Worm (Caenorhabditis elegans): Measurements from ENCODE around the gene C07D10.5.

C07D10.5 gene

ce11 chrII:7397273-7397840 is 16.0 kb downstream of the C07D10.5 start:
- TF ChIP-seq K09A11.1 (tag; optimal IDR thresholded peaks at IDR 0.05; ENCODE audit: insufficient read depth) (no peak), hlh-8 (tag; optimal IDR thresholded peaks at IDR 0.05) (no peak), ets-4 (tag; optimal IDR thresholded peaks at IDR 0.05) (peak; percentile 45), ceh-31 (tag; optimal IDR thresholded peaks at IDR 0.05) (peak; percentile 4)

- TF ChIP-seq elt-2 (tag; optimal IDR thresholded peaks at IDR 0.05) (peak; percentile 11), sdc-2 (tag; optimal IDR thresholded peaks at IDR 0.05) (no peak)
Measured at ce11 chrII:7398712-7399111, 17.4 kb downstream of the C07D10.5 start, which contains the start of gene C07D10.1. TSS of gene C07D10.1 (plus strand) at chrII:7399012.

DNA sequence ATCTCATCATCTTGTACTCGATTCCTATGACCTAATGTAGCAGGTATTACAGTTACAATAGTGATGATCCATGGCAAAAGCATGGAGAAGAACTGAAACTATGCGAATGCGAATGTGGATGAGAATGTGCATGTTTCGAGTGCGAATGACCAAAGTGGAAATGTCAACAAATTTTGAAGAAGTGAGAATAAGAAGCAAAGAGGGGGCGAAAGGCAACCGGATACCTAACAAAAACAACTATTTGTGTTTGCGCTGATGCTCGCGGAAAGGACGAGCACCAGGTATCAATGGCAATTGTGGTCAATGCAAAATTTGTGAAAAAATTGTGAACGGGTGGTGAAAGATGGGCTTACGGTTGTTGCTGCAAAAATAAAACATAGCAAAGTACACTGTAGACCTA is 21.3 kb downstream of the C07D10.5 start, which contains the start of gene nas-7:
TSS of gene nas-7 (minus strand) at position 101 of the 400 bp plus-strand sequence.
- TF ChIP-seq K09A11.1 (tag; optimal IDR thresholded peaks at IDR 0.05; ENCODE audit: insufficient read depth), result no peak
- no peak for TF ChIP-seq pat-9 (tag; optimal IDR thresholded peaks at IDR 0.05)
- no peak for TF ChIP-seq syd-9 (tag; optimal IDR thresholded peaks at IDR 0.05)
- no peak for TF ChIP-seq pros-1 (tag; optimal IDR thresholded peaks at IDR 0.05)
- TF ChIP-seq unc-3 (GFP tag; conservative IDR thresholded peaks at IDR 0.05), result no peak
- no peak for TF ChIP-seq unc-3 (tag; optimal IDR thresholded peaks at IDR 0.05)

DNA sequence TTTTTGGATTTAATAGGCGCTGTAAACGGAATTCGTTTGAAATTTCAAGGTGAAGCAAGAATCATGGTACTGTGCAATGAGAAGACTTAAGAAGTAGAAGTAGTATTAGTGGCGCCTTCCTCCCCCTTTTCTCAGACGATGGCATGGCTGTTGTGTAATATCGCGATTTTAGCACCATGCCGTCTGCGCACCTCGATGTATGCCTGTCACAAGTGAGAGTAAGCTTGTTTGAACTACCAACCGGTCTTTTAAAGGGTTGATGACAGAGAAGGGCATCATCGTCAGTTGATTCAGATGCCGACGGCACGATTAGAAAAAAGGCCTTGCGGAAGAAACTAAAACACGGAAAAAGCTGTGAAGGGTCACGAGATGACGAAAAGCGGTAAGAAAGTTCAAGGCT is 22.6 kb downstream of the C07D10.5 start:
- peak; percentile 36 for TF ChIP-seq hlh-30 (tag; optimal IDR thresholded peaks at IDR 0.05; ENCODE audit: insufficient read depth)
- no peak for TF ChIP-seq K09A11.1 (tag; optimal IDR thresholded peaks at IDR 0.05; ENCODE audit: insufficient read depth)
- TF ChIP-seq unc-86 (tag; optimal IDR thresholded peaks at IDR 0.05), result no peak
- no peak for TF ChIP-seq K02D7.2 (tag; optimal IDR thresholded peaks at IDR 0.05)

ce11 chrII:7405262-7405661 is 23.9 kb downstream of the C07D10.5 start:
- TF ChIP-seq ahr-1 (tag; optimal IDR thresholded peaks at IDR 0.05) (no peak), nfya-1 (tag; optimal IDR thresholded peaks at IDR 0.05) (no peak), pag-3 (tag; optimal IDR thresholded peaks at IDR 0.05; ENCODE audit: borderline replicate concordance) (no peak), hlh-6 (tag; optimal IDR thresholded peaks at IDR 0.05) (no peak)

- no peak for TF ChIP-seq unc-42 (tag; optimal IDR thresholded peaks at IDR 0.05)
- no peak for TF ChIP-seq pha-4 (tag; optimal IDR thresholded peaks at IDR 0.05)
- no peak for TF ChIP-seq pqm-1 (tag; optimal IDR thresholded peaks at IDR 0.05)
- TF ChIP-seq ahr-1 (tag; optimal IDR thresholded peaks at IDR 0.05), result no peak
- no peak for TF ChIP-seq nfya-1 (tag; optimal IDR thresholded peaks at IDR 0.05)
- TF ChIP-seq ceh-22 (tag; optimal IDR thresholded peaks at IDR 0.05), result no peak
- TF ChIP-seq ceh-34 (tag; optimal IDR thresholded peaks at IDR 0.05), result no peak
- TF ChIP-seq ceh-48 (tag; optimal IDR thresholded peaks at IDR 0.05), result no peak
- no peak for TF ChIP-seq dve-1 (tag; optimal IDR thresholded peaks at IDR 0.05)
Measured at ce11 chrII:7406438-7406837, 25.1 kb downstream of the C07D10.5 start.

DNA sequence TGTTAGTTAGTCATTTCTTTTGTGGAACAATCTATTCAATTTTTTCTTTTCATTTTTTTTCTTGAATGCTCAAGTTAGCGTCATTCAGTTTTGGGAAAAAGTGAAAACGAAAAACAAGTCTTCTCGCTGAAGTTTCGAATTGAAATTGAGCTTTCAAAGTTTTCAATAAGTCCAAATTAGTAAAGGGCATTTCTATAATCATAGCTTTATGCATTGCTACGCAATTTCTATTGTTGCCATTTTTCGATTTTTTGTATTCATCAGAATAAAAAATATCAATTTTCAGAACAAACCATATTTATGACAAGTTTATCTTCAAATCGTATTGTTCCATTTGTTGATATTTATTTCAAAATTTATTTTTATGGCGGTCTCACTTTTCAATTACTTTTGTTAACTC is 26.8 kb downstream of the C07D10.5 start, which contains the start of gene srd-55:
TSS of gene srd-55 (plus strand) at position 301 of the 400 bp plus-strand sequence.
- TF ChIP-seq nfya-1 (tag; optimal IDR thresholded peaks at IDR 0.05) (no peak), pha-2 (tag; optimal IDR thresholded peaks at IDR 0.05) (no peak), hlh-13 (GFP tag; optimal IDR thresholded peaks at IDR 0.05) (no peak), nhr-11 (tag; optimal IDR thresholded peaks at IDR 0.05) (no peak), unc-3 (GFP tag; conservative IDR thresholded peaks at IDR 0.05) (no peak), unc-3 (tag; optimal IDR thresholded peaks at IDR 0.05) (no peak), fkh-6 (tag; optimal IDR thresholded peaks at IDR 0.05) (no peak), hlh-6 (tag; optimal IDR thresholded peaks at IDR 0.05) (no peak), elt-4 (tag; optimal IDR thresholded peaks at IDR 0.05) (no peak), tbx-2 (tag; optimal IDR thresholded peaks at IDR 0.05) (no peak), ceh-34 (tag; optimal IDR thresholded peaks at IDR 0.05) (no peak), zip-5 (tag; optimal IDR thresholded peaks at IDR 0.05) (no peak), npax-4 (tag; optimal IDR thresholded peaks at IDR 0.05) (no peak), ceh-48 (tag; optimal IDR thresholded peaks at IDR 0.05) (no peak), che-1 (tag; optimal IDR thresholded peaks at IDR 0.05) (no peak), ceh-18 (tag; optimal IDR thresholded peaks at IDR 0.05) (no peak)

All from whole organism, late embryonic.